Worm (Caenorhabditis elegans): Measurements from ENCODE around the gene nhr-43.
A peak's percentile ranks its signal among the peaks of the same experiment; 100 is the strongest.

nhr-43 gene

DNA sequence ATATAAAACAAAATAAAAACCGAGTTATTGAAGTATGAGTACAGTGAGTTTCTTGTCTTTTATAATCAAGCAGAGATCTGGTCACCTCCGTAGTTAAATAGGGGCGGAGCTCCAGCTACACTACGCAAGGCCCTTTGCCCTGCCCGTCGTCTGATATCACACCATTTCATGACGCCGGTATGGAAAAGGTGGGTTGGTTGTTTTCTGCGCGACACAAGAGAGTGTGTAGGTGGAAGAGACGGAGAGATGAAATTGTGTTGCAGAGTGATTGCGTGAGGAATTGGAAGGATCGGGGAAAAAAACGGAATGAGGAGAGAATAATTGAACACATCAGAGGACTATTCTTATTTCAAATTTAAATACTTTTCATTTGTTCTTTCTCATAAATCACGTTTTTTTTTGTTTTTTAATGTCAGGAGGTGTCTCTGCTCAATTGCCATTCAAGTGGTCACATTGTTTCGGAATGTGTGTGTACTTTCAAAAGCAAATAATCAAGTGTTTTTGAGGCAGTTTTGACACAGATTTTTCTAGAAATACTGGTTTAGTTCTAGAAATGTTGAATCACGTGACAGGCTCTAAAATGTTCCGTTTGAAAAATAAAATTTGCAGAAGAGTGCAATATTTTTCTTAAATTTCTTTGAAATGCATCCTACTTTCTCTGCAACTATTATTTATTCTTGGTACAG, 16.5 kb downstream of the nhr-43 start, which contains the start of gene ZK822.9:
Gene ZK822.9, plus strand, starts transcription at position 180 of the 686 bp plus-strand sequence.
- peak in 1 of 2 experiments; percentile 2 for TF ChIP-seq mdl-1 (tag; optimal IDR thresholded peaks at IDR 0.05)
- no peak for TF ChIP-seq ZK546.5 (tag; optimal IDR thresholded peaks at IDR 0.05)
- TF ChIP-seq elt-1 (tag; optimal IDR thresholded peaks at IDR 0.05): no peak
- no peak for TF ChIP-seq blmp-1 (tag; optimal IDR thresholded peaks at IDR 0.05; ENCODE audit: insufficient read depth)
- TF ChIP-seq nhr-21 (tag; optimal IDR thresholded peaks at IDR 0.05): peak; percentile 31
- no peak for TF ChIP-seq nhr-6 (tag; optimal IDR thresholded peaks at IDR 0.05)
- no peak for TF ChIP-seq nhr-237 (tag; optimal IDR thresholded peaks at IDR 0.05)
- no peak for TF ChIP-seq ztf-4 (tag; optimal IDR thresholded peaks at IDR 0.05)
- TF ChIP-seq snpc-4 (tag; optimal IDR thresholded peaks at IDR 0.05): no peak
- TF ChIP-seq egl-27 (tag; optimal IDR thresholded peaks at IDR 0.05): no peak
- no peak for TF ChIP-seq nhr-25 (tag; optimal IDR thresholded peaks at IDR 0.05)
- no peak for TF ChIP-seq dmd-4 (tag; optimal IDR thresholded peaks at IDR 0.05)
- no peak for TF ChIP-seq ztf-1 (GFP tag; conservative IDR thresholded peaks at IDR 0.05)
- no peak for TF ChIP-seq alr-1 (tag; optimal IDR thresholded peaks at IDR 0.05)
- no peak for TF ChIP-seq sma-3 (GFP tag; optimal IDR thresholded peaks at IDR 0.05)
- no peak for TF ChIP-seq nhr-77 (tag; optimal IDR thresholded peaks at IDR 0.05)
- no peak for TF ChIP-seq unc-55 (GFP tag; optimal IDR thresholded peaks at IDR 0.05)
- TF ChIP-seq lin-11 (tag; optimal IDR thresholded peaks at IDR 0.05): no peak
- no peak for TF ChIP-seq aly-2 (tag; optimal IDR thresholded peaks at IDR 0.05)
- TF ChIP-seq sma-9 (GFP tag; optimal IDR thresholded peaks at IDR 0.05): peak; percentile 31
- peak; percentile 14 for TF ChIP-seq sma-9 (tag; optimal IDR thresholded peaks at IDR 0.05)
- TF ChIP-seq fos-1 (tag; optimal IDR thresholded peaks at IDR 0.05): peak; percentile 11
- TF ChIP-seq crh-2 (tag; optimal IDR thresholded peaks at IDR 0.05): peak; percentile 3
- TF ChIP-seq gmeb-1 (tag; optimal IDR thresholded peaks at IDR 0.05): no peak
- no peak for TF ChIP-seq skn-1 (tag; optimal IDR thresholded peaks at IDR 0.05)
- no peak for TF ChIP-seq nhr-10 (tag; optimal IDR thresholded peaks at IDR 0.05)

DNA sequence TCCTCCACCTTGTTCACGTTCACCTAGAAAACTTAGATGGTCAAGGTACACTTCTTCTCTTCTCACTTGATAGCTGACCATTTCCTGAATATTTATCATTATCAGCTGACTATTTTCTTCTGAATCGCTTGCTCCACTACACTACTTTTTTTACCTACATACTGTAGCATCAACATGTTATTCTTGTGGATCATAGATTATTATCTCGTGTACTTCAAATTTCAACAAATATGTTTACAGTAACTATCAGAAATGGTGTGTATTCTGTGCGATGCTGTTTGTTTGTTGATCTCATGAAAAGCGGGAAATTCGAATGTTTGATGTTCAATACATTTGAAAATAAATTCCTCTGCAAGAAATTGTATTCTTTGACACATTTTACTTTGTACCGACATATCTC, 17.5 kb downstream of the nhr-43 start, which contains the start of gene ZK822.10:
Gene ZK822.10, plus strand, starts transcription at position 231 of the 400 bp plus-strand sequence.
- TF ChIP-seq unc-55 (GFP tag; optimal IDR thresholded peaks at IDR 0.05) (no peak), nhr-25 (tag; optimal IDR thresholded peaks at IDR 0.05) (no peak), nhr-129 (tag; optimal IDR thresholded peaks at IDR 0.05) (peak; percentile 9), F13H6.1 (tag; optimal IDR thresholded peaks at IDR 0.05) (peak; percentile 49), mbf-1 (tag; optimal IDR thresholded peaks at IDR 0.05) (no peak), nhr-237 (tag; optimal IDR thresholded peaks at IDR 0.05) (no peak), C34F6.9 (tag; optimal IDR thresholded peaks at IDR 0.05) (no peak), alr-1 (tag; optimal IDR thresholded peaks at IDR 0.05) (no peak), fos-1 (tag; optimal IDR thresholded peaks at IDR 0.05) (peak; percentile 12), sma-9 (GFP tag; optimal IDR thresholded peaks at IDR 0.05) (peak; percentile 35), sma-9 (tag; optimal IDR thresholded peaks at IDR 0.05) (no peak), ztf-11 (tag; optimal IDR thresholded peaks at IDR 0.05) (no peak), elt-3 (tag; optimal IDR thresholded peaks at IDR 0.05) (no peak), elt-1 (tag; optimal IDR thresholded peaks at IDR 0.05) (no peak), egl-27 (tag; optimal IDR thresholded peaks at IDR 0.05) (no peak), peb-1 (tag; optimal IDR thresholded peaks at IDR 0.05) (no peak), lsy-2 (tag; optimal IDR thresholded peaks at IDR 0.05) (no peak)

DNA sequence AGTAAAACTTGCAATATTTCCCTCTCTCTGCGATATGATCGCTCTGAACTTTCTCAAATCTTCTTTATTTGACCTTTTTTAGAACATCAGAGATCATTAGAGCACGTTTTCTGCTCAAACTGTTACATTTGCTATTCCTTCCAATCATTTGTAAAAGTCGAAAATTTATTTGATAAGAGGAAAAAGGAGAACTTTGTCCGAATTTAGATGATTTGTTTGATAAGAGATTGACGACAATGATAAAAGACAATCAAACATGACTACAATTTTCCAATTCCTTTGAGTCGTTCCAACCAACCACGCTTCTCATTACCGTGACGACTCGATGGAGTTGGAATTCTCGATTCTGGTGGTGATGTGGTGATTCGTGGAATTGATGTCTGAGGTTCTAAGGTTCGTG, 18.5 kb downstream of the nhr-43 start:
- TF ChIP-seq sma-9 (GFP tag; optimal IDR thresholded peaks at IDR 0.05) (peak; percentile 44), sma-9 (tag; optimal IDR thresholded peaks at IDR 0.05) (no peak), fos-1 (tag; optimal IDR thresholded peaks at IDR 0.05) (peak; percentile 60), mdl-1 (tag; optimal IDR thresholded peaks at IDR 0.05) (no peak), crh-2 (tag; optimal IDR thresholded peaks at IDR 0.05) (peak; percentile 39)

DNA sequence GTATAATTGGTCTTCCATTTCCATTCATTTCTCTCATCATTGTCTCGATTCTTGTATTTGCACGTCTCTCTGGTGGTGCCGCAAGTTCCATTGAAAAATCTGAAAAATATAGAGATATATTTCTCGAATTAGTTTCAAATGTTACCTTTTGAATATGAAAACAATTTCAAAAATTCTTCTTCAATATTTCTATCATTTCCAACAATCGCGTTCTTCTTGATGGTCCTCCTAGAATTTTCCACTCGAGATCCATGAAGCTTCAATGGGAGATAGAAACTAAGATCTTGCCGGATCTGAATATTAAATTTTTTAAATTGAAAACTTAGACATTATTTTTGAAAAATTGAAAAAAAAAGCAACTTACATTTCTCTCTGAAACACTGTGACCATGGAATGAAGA, 19.7 kb downstream of the nhr-43 start:
- no peak for TF ChIP-seq crh-2 (tag; optimal IDR thresholded peaks at IDR 0.05)
- TF ChIP-seq lin-13 (GFP tag; optimal IDR thresholded peaks at IDR 0.05): no peak
- no peak for TF ChIP-seq sem-4 (tag; optimal IDR thresholded peaks at IDR 0.05)
- TF ChIP-seq mbf-1 (tag; optimal IDR thresholded peaks at IDR 0.05): no peak
- TF ChIP-seq aly-2 (tag; optimal IDR thresholded peaks at IDR 0.05): no peak
- no peak for TF ChIP-seq fos-1 (tag; optimal IDR thresholded peaks at IDR 0.05)
- no peak for TF ChIP-seq ztf-4 (tag; optimal IDR thresholded peaks at IDR 0.05)
